Worm (Caenorhabditis elegans) whole organism, late embryonic: ENCODE results near the gene rig-1.

Experiments used
- ceh-24 ChIP-seq: sonication (generic microtip); optimal IDR thresholded peaks from 2 replicates; lab custom pipeline; 2016; ENCODE audit warnings: mild to moderate bottlenecking, missing genetic modification characterization, missing compliant biosample characterization
- fkh-10 ChIP-seq: fragments of 150-350 bp; optimal IDR thresholded peaks from 2 replicates; lab custom pipeline; 2014; ENCODE audit warnings: missing biosample characterization, missing genetic modification reagents, missing genetic modification characterization
- hlh-13 ChIP-seq: fragments of 200-800 bp; sonication (Bioruptor generic); optimal IDR thresholded peaks from 2 replicates; lab custom pipeline; 2018; ENCODE audit warnings: mild to moderate bottlenecking, missing genetic modification characterization, missing compliant biosample characterization
- pqm-1 ChIP-seq: sonication (generic microtip); optimal IDR thresholded peaks from 2 replicates; lab custom pipeline; 2016; ENCODE audit warnings: missing genetic modification characterization, missing compliant biosample characterization

- TF ChIP-seq hlh-13 (GFP tag; lab: Kevin White, UChicago) = no peak
- no peak for TF ChIP-seq ceh-24 (tag; lab: Kevin White, UChicago)
- TF ChIP-seq pqm-1 = no peak
- TF ChIP-seq fkh-10 (GFP tag; lab: Kevin White, UChicago) = no peak
Measured at ce11 chrX:8721273-8721672, 60.9 kb downstream of the rig-1 start.
